Fruit fly (Drosophila melanogaster) whole organism, embryonic: ENCODE results near the gene mRF1.

Experiments used
- Awh ChIP-seq: fragments of 200-800 bp; sonication (Bioruptor generic); IDR thresholded peaks from 2 replicates; pipeline ENCODE4, ENCODE4 v1.3.6; 2022; ENCODE audit warnings: missing biosample characterization, missing genetic modification characterization
- CG10366 ChIP-seq: fragments of 200-800 bp; sonication (Bioruptor generic); IDR thresholded peaks from 2 replicates; pipeline ENCODE4 v1.3.6; 2022; ENCODE audit warnings: missing biosample characterization, missing genetic modification characterization
- CG11085 ChIP-seq: fragments of 200-800 bp; sonication (Bioruptor generic); IDR thresholded peaks from 2 replicates; pipeline ENCODE4 v1.3.6; 2022; ENCODE audit warnings: missing biosample characterization, missing genetic modification characterization
- CG11247 ChIP-seq: fragments of 200-800 bp; sonication (Bioruptor generic); IDR thresholded peaks from 2 replicates; pipeline ENCODE4 v1.3.6; 2022; ENCODE audit warnings: missing biosample characterization, missing genetic modification characterization
- CG15011 ChIP-seq: fragments of 200-800 bp; sonication (Bioruptor generic); optimal IDR thresholded peaks from 3 replicates; lab custom pipeline; 2018; ENCODE audit warnings: missing biosample characterization, mild to moderate bottlenecking, missing genetic modification characterization
- CG17568 ChIP-seq: fragments of 200-800 bp; sonication (Bioruptor generic); optimal IDR thresholded peaks from 2 replicates; lab custom pipeline; 2018; ENCODE audit warnings: missing biosample characterization, mild to moderate bottlenecking, missing genetic modification characterization, moderate library complexity
- CG18011 ChIP-seq: fragments of 200-800 bp; sonication (Bioruptor generic); optimal IDR thresholded peaks from 2 replicates; lab custom pipeline; 2017; ENCODE audit warnings: missing biosample characterization, missing genetic modification characterization, mild to moderate bottlenecking, moderate library complexity, missing genotype
- CG2129 ChIP-seq: fragments of 200-800 bp; sonication (Bioruptor generic); IDR thresholded peaks from 2 replicates; pipeline ENCODE4 v1.3.6; 2022; ENCODE audit warnings: missing biosample characterization, missing genetic modification characterization; ENCODE audit not compliant: partially characterized antibody
- CG2712 ChIP-seq: fragments of 200-800 bp; optimal IDR thresholded peaks from 3 replicates; lab custom pipeline; 2019; ENCODE audit warnings: missing biosample characterization, mild to moderate bottlenecking, missing genetic modification characterization, moderate library complexity
- CG2889 ChIP-seq: fragments of 200-800 bp; sonication (Bioruptor generic); IDR thresholded peaks from 3 replicates; pipeline ENCODE4 v1.3.6; 2022; ENCODE audit warnings: missing biosample characterization, missing genetic modification characterization
- CG34224 ChIP-seq: fragments of 200-800 bp; sonication (Bioruptor generic); IDR thresholded peaks from 3 replicates; pipeline ENCODE4 v1.3.6; 2022; ENCODE audit warnings: missing biosample characterization, missing genetic modification characterization; ENCODE audit not compliant: partially characterized antibody
- CG4360 ChIP-seq: fragments of 200-800 bp; sonication (Bioruptor generic); IDR thresholded peaks from 2 replicates; pipeline ENCODE4 v1.3.6; 2022; ENCODE audit warnings: missing biosample characterization, missing genetic modification characterization
- CG4617 ChIP-seq: fragments of 200-800 bp; sonication (Bioruptor generic); optimal IDR thresholded peaks from 3 replicates; lab custom pipeline; 2016; ENCODE audit warnings: missing biosample characterization, missing genetic modification characterization, borderline replicate concordance
- CG6175 ChIP-seq: fragments of 200-800 bp; sonication (Bioruptor generic); IDR thresholded peaks from 3 replicates; pipeline ENCODE4 v1.3.6; 2022; ENCODE audit warnings: missing biosample characterization, missing genetic modification characterization
- CG7556 ChIP-seq: fragments of 200-800 bp; sonication (Bioruptor generic); optimal IDR thresholded peaks from 2 replicates; lab custom pipeline; 2017; ENCODE audit warnings: missing biosample characterization, mild to moderate bottlenecking, missing genetic modification characterization
- CG7786 ChIP-seq: fragments of 200-800 bp; sonication (Bioruptor generic); optimal IDR thresholded peaks from 2 replicates; lab custom pipeline; 2016; ENCODE audit warnings: missing biosample characterization, missing genetic modification characterization
- CG8290 ChIP-seq, 3 experiments: fragments of 200-800 bp; sonication (Bioruptor generic); optimal IDR thresholded peaks; 2 replicates each; lab custom pipeline; 2016 to 2019; ENCODE audit warnings: missing biosample characterization in 3 of 3, missing genetic modification characterization in 3 of 3, mild to moderate bottlenecking in 2 of 3, moderate library complexity in 1 of 3
- CG9932 ChIP-seq: fragments of 200-800 bp; sonication (Bioruptor generic); IDR thresholded peaks from 2 replicates; pipeline ENCODE4 v1.3.6; 2022; ENCODE audit warnings: missing biosample characterization, missing genetic modification characterization
- CrebB ChIP-seq: fragments of 200-800 bp; sonication (Bioruptor generic); optimal IDR thresholded peaks from 3 replicates; lab custom pipeline; 2018; ENCODE audit warnings: missing biosample characterization, mild to moderate bottlenecking, missing genetic modification characterization
- Dek ChIP-seq: fragments of 200-800 bp; sonication (Bioruptor generic); optimal IDR thresholded peaks from 3 replicates; lab custom pipeline; 2019; ENCODE audit warnings: missing biosample characterization, mild to moderate bottlenecking, missing genetic modification characterization, moderate library complexity
- Dll ChIP-seq: fragments of 200-800 bp; sonication (Bioruptor generic); IDR thresholded peaks from 4 replicates; pipeline ENCODE4 v1.3.6; 2022; ENCODE audit warnings: missing biosample characterization, missing genetic modification characterization; ENCODE audit not compliant: partially characterized antibody
- Dref ChIP-seq: fragments of 200-800 bp; sonication (Bioruptor generic); IDR thresholded peaks from 2 replicates; pipeline ENCODE4 v1.3.6; 2022; ENCODE audit warnings: missing biosample characterization, missing genetic modification characterization
- HmgZ ChIP-seq: fragments of 200-800 bp; sonication (Bioruptor generic); optimal IDR thresholded peaks from 2 replicates; lab custom pipeline; 2018; ENCODE audit warnings: missing biosample characterization, mild to moderate bottlenecking, missing genetic modification characterization
- Meics ChIP-seq: fragments of 200-800 bp; sonication (Bioruptor generic); optimal IDR thresholded peaks from 2 replicates; lab custom pipeline; 2017; ENCODE audit warnings: missing biosample characterization, mild to moderate bottlenecking, missing genetic modification characterization
- NFAT ChIP-seq: fragments of 200-800 bp; sonication (Bioruptor generic); IDR thresholded peaks from 2 replicates; pipeline ENCODE4 v1.3.6; 2022; ENCODE audit warnings: missing biosample characterization, missing genetic modification characterization
- Nf-YA ChIP-seq: fragments of 200-800 bp; sonication (Bioruptor generic); IDR thresholded peaks from 2 replicates; pipeline ENCODE4 v1.3.6; 2022; ENCODE audit warnings: missing biosample characterization, missing genetic modification characterization
- Oli ChIP-seq: fragments of 200-800 bp; sonication (Bioruptor generic); optimal IDR thresholded peaks from 2 replicates; lab custom pipeline; 2018; ENCODE audit warnings: missing biosample characterization, mild to moderate bottlenecking, missing genetic modification characterization, moderate library complexity
- PHDP ChIP-seq: fragments of 200-800 bp; sonication (Bioruptor generic); optimal IDR thresholded peaks from 3 replicates; lab custom pipeline; 2018; ENCODE audit warnings: missing biosample characterization, mild to moderate bottlenecking, missing genetic modification characterization, moderate library complexity
- Pdp1 ChIP-seq, 2 experiments: fragments of 200-800 bp; sonication (Bioruptor generic); optimal IDR thresholded peaks; 3 replicates each; lab custom pipeline; 2016; ENCODE audit warnings: missing biosample characterization in 2 of 2, missing genetic modification characterization in 2 of 2, mild to moderate bottlenecking in 1 of 2, moderate library complexity in 1 of 2
- Rfx ChIP-seq: fragments of 200-800 bp; sonication (Bioruptor generic); IDR thresholded peaks from 2 replicates; pipeline ENCODE4 v1.3.6; 2022; ENCODE audit warnings: missing biosample characterization, missing genetic modification characterization
- Rx ChIP-seq: fragments of 200-800 bp; sonication (Bioruptor generic); IDR thresholded peaks from 2 replicates; pipeline ENCODE4 v1.3.6; 2022; ENCODE audit warnings: missing biosample characterization, missing genetic modification characterization
- Scr ChIP-seq: fragments of 200-800 bp; sonication (Bioruptor generic); IDR thresholded peaks from 2 replicates; pipeline ENCODE4 v1.3.6; 2022; ENCODE audit warnings: missing biosample characterization, missing genetic modification characterization; ENCODE audit not compliant: partially characterized antibody
- Trl ChIP-seq, 3 experiments: fragments of >200 bp in 2 of 3; fragments of 200-800 bp in 1 of 3; sonication (Bioruptor generic) in 1 of 3; optimal IDR thresholded peaks; 2 replicates in 1 of 3; 3 replicates in 2 of 3; lab custom pipeline; 2016 to 2017; ENCODE audit warnings: missing biosample characterization in 1 of 3, missing genetic modification characterization in 1 of 3
- YL-1 ChIP-seq: fragments of 200-800 bp; sonication (Bioruptor generic); optimal IDR thresholded peaks from 3 replicates; lab custom pipeline; 2017; ENCODE audit warnings: missing biosample characterization, mild to moderate bottlenecking, missing genetic modification characterization
- bbx ChIP-seq: fragments of 200-800 bp; sonication (Bioruptor generic); IDR thresholded peaks from 2 replicates; pipeline ENCODE4 v1.3.6; 2022; ENCODE audit warnings: missing biosample characterization, missing genetic modification characterization; ENCODE audit not compliant: partially characterized antibody
- cg ChIP-seq: fragments of 200-800 bp; sonication (Bioruptor generic); optimal IDR thresholded peaks from 3 replicates; lab custom pipeline; 2019; ENCODE audit warnings: missing biosample characterization, mild to moderate bottlenecking, missing genetic modification characterization, moderate library complexity
- cwo ChIP-seq: fragments of 200-800 bp; sonication (Bioruptor generic); optimal IDR thresholded peaks from 3 replicates; lab custom pipeline; 2017; ENCODE audit warnings: missing biosample characterization, missing genetic modification characterization, mild to moderate bottlenecking, moderate library complexity, missing genetic modification reagents
- dpn ChIP-seq, 2 experiments: fragments of 200-800 bp; sonication (Bioruptor generic); optimal IDR thresholded peaks; 3 replicates each; lab custom pipeline; 2016; ENCODE audit warnings: missing biosample characterization in 2 of 2, missing genetic modification characterization in 2 of 2
- esg ChIP-seq: fragments of 200-800 bp; sonication (Bioruptor generic); conservative IDR thresholded peaks from 2 replicates; pipeline ENCODE4 v1.3.6; 2022; ENCODE audit warnings: missing biosample characterization, missing genetic modification characterization
- eyg ChIP-seq: fragments of 200-800 bp; sonication (Bioruptor generic); optimal IDR thresholded peaks from 3 replicates; lab custom pipeline; 2016; ENCODE audit warnings: missing biosample characterization, missing genetic modification characterization
- ind ChIP-seq: fragments of 200-800 bp; sonication (Bioruptor generic); optimal IDR thresholded peaks from 3 replicates; lab custom pipeline; 2016; ENCODE audit warnings: missing biosample characterization, missing genetic modification characterization
- kay ChIP-seq: fragments of 200-800 bp; sonication (Bioruptor generic); optimal IDR thresholded peaks from 2 replicates; lab custom pipeline; 2016; ENCODE audit warnings: missing biosample characterization, missing genetic modification characterization
- onecut ChIP-seq: fragments of 200-800 bp; sonication (Bioruptor generic); IDR thresholded peaks from 2 replicates; pipeline ENCODE4 v1.3.6; 2022; ENCODE audit warnings: missing biosample characterization, missing genetic modification characterization
- peb ChIP-seq: fragments of 200-800 bp; sonication (Bioruptor generic); IDR thresholded peaks from 2 replicates; pipeline ENCODE4 v1.3.6; 2022; ENCODE audit warnings: missing biosample characterization, missing genetic modification characterization
- psq ChIP-seq: fragments of 200-800 bp; sonication (Bioruptor generic); optimal IDR thresholded peaks from 2 replicates; lab custom pipeline; 2017; ENCODE audit warnings: missing biosample characterization, missing genetic modification characterization
- ranshi ChIP-seq: fragments of 200-800 bp; sonication (Bioruptor generic); IDR thresholded peaks from 2 replicates; pipeline ENCODE4 v1.3.6; 2022; ENCODE audit warnings: missing biosample characterization, missing genetic modification characterization
- row ChIP-seq: fragments of 200-800 bp; sonication (Bioruptor generic); IDR thresholded peaks from 3 replicates; pipeline ENCODE4 v1.3.6; 2022; ENCODE audit warnings: missing biosample characterization, missing genetic modification characterization
- unpg ChIP-seq: fragments of 200-800 bp; sonication (Bioruptor generic); optimal IDR thresholded peaks from 3 replicates; lab custom pipeline; 2018; ENCODE audit warnings: missing biosample characterization, mild to moderate bottlenecking, missing genetic modification characterization, moderate library complexity
- zf30C ChIP-seq: fragments of 200-800 bp; sonication (Bioruptor generic); optimal IDR thresholded peaks from 3 replicates; lab custom pipeline; 2018; ENCODE audit warnings: missing biosample characterization, mild to moderate bottlenecking, missing genetic modification characterization

mRF1 gene

dm6 chr2L:13222225-13222648 lies 2.5 kb downstream of the mRF1 start, which contains the start of the genes Ski6 and CG16812 (continued):
- TF ChIP-seq bbx (GFP tag; lab: Robert Waterston, UW) (no peak), Rx (GFP tag; lab: Robert Waterston, UW) (0 out of 2 replicates have a peak, but pooled peaks have one; percentile 41), Oli (tag; lab: Kevin White, UChicago) (peak; percentile 42), cwo (GFP tag; lab: Kevin White, UChicago) (no peak), CG2889 (GFP tag; lab: Robert Waterston, UW) (no peak), Dll (GFP tag; lab: Robert Waterston, UW) (peak; percentile 51; the same call in 2 of the 4 replicates), CG4617 (peak; percentile 65), CG18011 (GFP tag; lab: Kevin White, UChicago) (no peak), psq (GFP tag; lab: Kevin White, UChicago) (peak; percentile 21), CG7786 (GFP tag; lab: Kevin White, UChicago) (peak; percentile 12), onecut (GFP tag; lab: Robert Waterston, UW) (peak; percentile 46), Pdp1 (GFP tag; optimal IDR thresholded peaks at IDR 0.05; lab: Kevin White, UChicago) (peak; percentile 42 to 56), zf30C (no peak), CG15011 (no peak), CG8290 (GFP tag; optimal IDR thresholded peaks at IDR 0.05; lab: Kevin White, UChicago) (peak; percentile 37), CG8290 (tag; optimal IDR thresholded peaks at IDR 0.05; lab: Kevin White, UChicago) (no peak), YL-1 (GFP tag; lab: Kevin White, UChicago) (peak; percentile 66), row (peak; percentile 78), Nf-YA (GFP tag; lab: Robert Waterston, UW) (0 out of 2 replicates have a peak, but pooled peaks have one; percentile 4), PHDP (tag; lab: Kevin White, UChicago) (no peak), cg (GFP tag; lab: Kevin White, UChicago) (no peak), CG2129 (no peak), Trl (optimal IDR thresholded peaks at IDR 0.05; lab: Kevin White, UChicago) (no peak), Trl (GFP tag; optimal IDR thresholded peaks at IDR 0.05; lab: Kevin White, UChicago) (peak; percentile 10), CG17568 (peak; percentile 83), Rfx (GFP tag; lab: Robert Waterston, UW) (peak; percentile 73), eyg (GFP tag; lab: Kevin White, UChicago) (no peak), unpg (GFP tag; lab: Kevin White, UChicago) (no peak), CrebB (tag; lab: Kevin White, UChicago) (peak; percentile 66), HmgZ (tag; lab: Kevin White, UChicago) (peak; percentile 75), Awh (peak; percentile 71), NFAT (GFP tag; lab: Robert Waterston, UW) (peak; percentile 48; the same call in 1 of the 2 replicates), Meics (GFP tag; lab: Kevin White, UChicago) (peak; percentile 48), CG10366 (GFP tag; lab: Robert Waterston, UW) (peak; percentile 64), ind (peak; percentile 72), CG34224 (0 out of 3 replicates have a peak, but pooled peaks have one; percentile 31), dpn (GFP tag; optimal IDR thresholded peaks at IDR 0.05; lab: Kevin White, UChicago) (peak; percentile 2 to 80), CG4360 (no peak), ranshi (GFP tag; lab: Robert Waterston, UW) (peak; percentile 64), kay (GFP tag; lab: Kevin White, UChicago) (peak; percentile 52), Dek (peak; percentile 70), CG2712 (tag; lab: Kevin White, UChicago) (peak; percentile 87), Dref (GFP tag; lab: Robert Waterston, UW) (peak; percentile 76), CG7556 (GFP tag; lab: Kevin White, UChicago) (peak; percentile 65), CG9932 (peak; percentile 78), CG11247 (GFP tag; lab: Robert Waterston, UW) (peak; percentile 52; the same call in 1 of the 2 replicates), peb (0 out of 2 replicates have a peak, but pooled peaks have one; percentile 12), CG11085 (GFP tag; lab: Robert Waterston, UW) (0 out of 2 replicates have a peak, but pooled peaks have one; percentile 26), CG6175 (GFP tag; lab: Robert Waterston, UW) (no peak), esg (GFP tag; lab: Robert Waterston, UW) (peak; percentile 43), Scr (0 out of 2 replicates have a peak, but pooled peaks have one; percentile 37)
